Worm (Caenorhabditis elegans): ENCODE measurements around the gene tbb-6.

tbb-6 gene

DNA sequence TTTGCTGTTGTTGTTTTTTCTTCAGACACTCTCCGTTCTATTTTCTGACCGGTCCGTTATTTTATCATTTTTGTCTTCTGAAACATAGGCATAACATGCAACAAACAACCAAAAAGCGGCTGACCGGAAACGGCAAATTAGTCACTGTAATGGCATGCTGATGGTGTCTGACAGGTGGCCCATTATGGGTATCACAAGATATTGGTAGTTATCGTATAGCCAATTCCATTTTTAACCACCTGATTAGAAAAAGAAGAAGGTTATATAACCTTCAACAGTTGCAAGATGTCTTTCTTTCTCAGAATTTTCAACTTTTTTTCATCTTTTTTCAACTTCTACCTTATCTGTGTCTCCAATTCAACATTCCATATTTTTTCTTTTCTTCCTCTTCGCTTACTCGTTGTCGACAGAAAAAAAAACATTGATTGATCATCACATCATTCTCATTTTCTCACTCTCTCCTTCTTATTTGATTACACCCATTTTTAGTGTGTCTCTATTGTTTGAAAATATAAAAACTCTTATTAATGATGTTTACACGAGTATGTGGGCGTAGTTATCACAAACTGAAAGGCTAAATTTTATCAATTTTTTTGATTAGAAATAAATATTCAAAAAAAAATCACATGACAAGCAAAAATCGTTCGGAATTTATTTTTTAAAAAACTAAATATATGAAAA, 39.6 kb downstream of the tbb-6 start:
- TF ChIP-seq Y95B8A.8 (GFP tag; IDR thresholded peaks at IDR 0.05) (no peak), rpc-1 (optimal IDR thresholded peaks at IDR 0.05) (no peak), rpc-1 (tag; optimal IDR thresholded peaks at IDR 0.05) (no peak), somi-1 (GFP tag; optimal IDR thresholded peaks at IDR 0.05) (peak; percentile 12), pbrm-1 (GFP tag; IDR thresholded peaks at IDR 0.05) (0 out of 2 replicates have a peak, but pooled peaks have one; percentile 20), rec-8 (tag; optimal IDR thresholded peaks at IDR 0.05) (no peak), tbp1 (GFP tag; optimal IDR thresholded peaks at IDR 0.05) (no peak), dox-1 (GFP tag; IDR thresholded peaks at IDR 0.05) (no peak), hmg-20 (GFP tag; IDR thresholded peaks at IDR 0.05) (no peak)

- TF ChIP-seq K12H6.12 (tag; optimal IDR thresholded peaks at IDR 0.05) (no peak), K11D2.4 (GFP tag; IDR thresholded peaks at IDR 0.05) (no peak), ZK185.1 (tag; optimal IDR thresholded peaks at IDR 0.05; ENCODE audit: poor library complexity, severe bottlenecking) (peak; percentile 33), F57C9.4 (tag; optimal IDR thresholded peaks at IDR 0.05) (no peak), gei-17 (GFP tag; optimal IDR thresholded peaks at IDR 0.05) (no peak), hmg-20 (GFP tag; IDR thresholded peaks at IDR 0.05) (no peak), B0261.1 (tag; optimal IDR thresholded peaks at IDR 0.05) (no peak), lin-40 (tag; optimal IDR thresholded peaks at IDR 0.05) (peak; percentile 48), mes-4 (tag; optimal IDR thresholded peaks at IDR 0.05) (no peak), pbrm-1 (GFP tag; IDR thresholded peaks at IDR 0.05) (no peak), atf-7 (tag; optimal IDR thresholded peaks at IDR 0.05) (peak; percentile 51), C06A6.2 (GFP tag; conservative IDR thresholded peaks at IDR 0.05) (0 out of 2 replicates have a peak, but pooled peaks have one; percentile 37), die-1 (tag; optimal IDR thresholded peaks at IDR 0.05) (no peak), Y53F4B.3 (GFP tag; IDR thresholded peaks at IDR 0.05) (no peak), nhr-90 (tag; optimal IDR thresholded peaks at IDR 0.05) (no peak), snpc-1.3 (tag; optimal IDR thresholded peaks at IDR 0.05; ENCODE audit: insufficient read depth) (no peak), F10E7.11 (tag; optimal IDR thresholded peaks at IDR 0.05) (no peak), madf-3 (GFP tag; IDR thresholded peaks at IDR 0.05) (no peak), nhr-120 (GFP tag; IDR thresholded peaks at IDR 0.05) (no peak), snpc-3.4 (tag; optimal IDR thresholded peaks at IDR 0.05) (no peak), cebp-1 (GFP tag; IDR thresholded peaks at IDR 0.05) (no peak), cebp-1 (tag; optimal IDR thresholded peaks at IDR 0.05) (peak; percentile 42), T26A5.8 (tag; optimal IDR thresholded peaks at IDR 0.05) (no peak), fkh-3 (tag; optimal IDR thresholded peaks at IDR 0.05) (no peak), lsl-1 (GFP tag; optimal IDR thresholded peaks at IDR 0.05) (no peak), akir-1 (GFP tag; optimal IDR thresholded peaks at IDR 0.05) (no peak), hsf-1 (GFP tag; IDR thresholded peaks at IDR 0.05) (peak; percentile 86), F52B5.7 (tag; optimal IDR thresholded peaks at IDR 0.05) (no peak), bed-2 (GFP tag; IDR thresholded peaks at IDR 0.05) (no peak), him-1 (tag; optimal IDR thresholded peaks at IDR 0.05) (no peak), lin-54 (GFP tag; optimal IDR thresholded peaks at IDR 0.05) (no peak), bed-1 (GFP tag; IDR thresholded peaks at IDR 0.05) (no peak), lir-1 (GFP tag; conservative IDR thresholded peaks at IDR 0.05) (no peak), nhr-80 (tag; optimal IDR thresholded peaks at IDR 0.05) (peak; percentile 58), nhr-27 (tag; optimal IDR thresholded peaks at IDR 0.05) (no peak), snpc-1.1 (tag; optimal IDR thresholded peaks at IDR 0.05; ENCODE audit: insufficient read depth) (no peak), F55B11.4 (tag; optimal IDR thresholded peaks at IDR 0.05; ENCODE audit: borderline replicate concordance, insufficient read depth) (no peak), attf-5 (GFP tag; optimal IDR thresholded peaks at IDR 0.05) (peak; percentile 14), efl-1 (GFP tag; optimal IDR thresholded peaks at IDR 0.05) (no peak)
Measured at ce11 chrV:12301985-12302591, 40.8 kb downstream of the tbb-6 start, which contains the start of the genes frm-7 and F55C5.17. Gene frm-7, plus strand, starts transcription at chrV:12302484. Gene F55C5.17, plus strand, starts transcription at chrV:12302541.
